Fruit fly (Drosophila melanogaster) whole organism, embryonic: ENCODE results near the gene Adgf-C.

ENCODE experiments used
- Antp ChIP-seq: fragments of 200-800 bp; sonication (Bioruptor generic); optimal IDR thresholded peaks from 3 replicates; lab custom pipeline; 2016; ENCODE audit warnings: missing biosample characterization, missing genetic modification characterization
- Atf6 ChIP-seq: fragments of 200-800 bp; sonication (Bioruptor generic); IDR thresholded peaks from 2 replicates; pipeline ENCODE4 v1.3.6; 2022; ENCODE audit warnings: missing biosample characterization, missing genetic modification characterization
- CG10462 ChIP-seq: fragments of 200-800 bp; sonication (Bioruptor generic); optimal IDR thresholded peaks from 2 replicates; lab custom pipeline; 2016; ENCODE audit warnings: missing biosample characterization, missing genetic modification characterization
- CG11723 ChIP-seq: fragments of 200-800 bp; sonication (Bioruptor generic); optimal IDR thresholded peaks from 2 replicates; lab custom pipeline; 2017; ENCODE audit warnings: missing biosample characterization, mild to moderate bottlenecking, missing genetic modification characterization
- CG12391 ChIP-seq: fragments of 200-800 bp; sonication (Bioruptor generic); optimal IDR thresholded peaks from 3 replicates; lab custom pipeline; 2018; ENCODE audit warnings: missing biosample characterization, mild to moderate bottlenecking, missing genetic modification characterization, moderate library complexity
- CG13775 ChIP-seq: fragments of 200-800 bp; sonication (Bioruptor generic); optimal IDR thresholded peaks from 3 replicates; lab custom pipeline; 2017; ENCODE audit warnings: missing biosample characterization, mild to moderate bottlenecking, missing genetic modification characterization
- CG14667 ChIP-seq: fragments of 200-800 bp; sonication (Bioruptor generic); IDR thresholded peaks from 2 replicates; pipeline ENCODE4 v1.3.6; 2022; ENCODE audit warnings: missing biosample characterization, missing genetic modification characterization
- CG17385 ChIP-seq: fragments of 200-800 bp; sonication (Bioruptor generic); optimal IDR thresholded peaks from 3 replicates; lab custom pipeline; 2018; ENCODE audit warnings: missing biosample characterization, mild to moderate bottlenecking, missing genetic modification characterization
- CG2120 ChIP-seq: fragments of 200-800 bp; sonication (Bioruptor generic); optimal IDR thresholded peaks from 3 replicates; lab custom pipeline; 2016; ENCODE audit warnings: missing biosample characterization, missing genetic modification characterization
- CG31441 ChIP-seq: fragments of 200-800 bp; sonication (Bioruptor generic); IDR thresholded peaks from 2 replicates; pipeline ENCODE4 v1.3.6; 2022; ENCODE audit warnings: missing biosample characterization, missing genetic modification characterization
- CG3838 ChIP-seq: fragments of 200-800 bp; sonication (Bioruptor generic); optimal IDR thresholded peaks from 3 replicates; lab custom pipeline; 2016; ENCODE audit warnings: missing biosample characterization, missing genetic modification characterization
- CG43689 ChIP-seq: fragments of 200-800 bp; sonication (Bioruptor generic); IDR thresholded peaks from 2 replicates; pipeline ENCODE4 v1.3.6; 2022; ENCODE audit warnings: missing biosample characterization, missing genetic modification characterization
- CG4404 ChIP-seq: fragments of 200-800 bp; sonication (Bioruptor generic); IDR thresholded peaks from 2 replicates; pipeline ENCODE4 v1.3.6; 2022; ENCODE audit warnings: missing biosample characterization, missing genetic modification characterization
- CG4854 ChIP-seq: fragments of 200-800 bp; sonication (Bioruptor generic); optimal IDR thresholded peaks from 2 replicates; lab custom pipeline; 2016; ENCODE audit warnings: missing biosample characterization, missing genetic modification characterization, inconsistent platforms
- CG6272 ChIP-seq: fragments of 200-800 bp; sonication (Bioruptor generic); IDR thresholded peaks from 2 replicates; pipeline ENCODE4 v1.3.6; 2022; ENCODE audit warnings: missing biosample characterization, missing genetic modification characterization
- CG7357 ChIP-seq: fragments of 200-800 bp; sonication (Bioruptor generic); IDR thresholded peaks from 3 replicates; pipeline ENCODE4 v1.3.6; 2022; ENCODE audit warnings: missing biosample characterization, missing genetic modification characterization
- CG7963 ChIP-seq: fragments of 200-800 bp; sonication (Bioruptor generic); IDR thresholded peaks from 3 replicates; pipeline ENCODE4 v1.3.6; 2022; ENCODE audit warnings: missing biosample characterization, missing genetic modification characterization; ENCODE audit not compliant: partially characterized antibody
- CG8290 ChIP-seq, 3 experiments: fragments of 200-800 bp; sonication (Bioruptor generic); optimal IDR thresholded peaks; 2 replicates each; lab custom pipeline; 2016 to 2019; ENCODE audit warnings: missing biosample characterization in 3 of 3, missing genetic modification characterization in 3 of 3, mild to moderate bottlenecking in 2 of 3, moderate library complexity in 1 of 3
- CG8388 ChIP-seq: fragments of 200-800 bp; sonication (Bioruptor generic); optimal IDR thresholded peaks from 2 replicates; lab custom pipeline; 2019; ENCODE audit warnings: missing biosample characterization, mild to moderate bottlenecking, missing genetic modification characterization, moderate library complexity
- CG9437 ChIP-seq: fragments of 200-800 bp; sonication (Bioruptor generic); optimal IDR thresholded peaks from 2 replicates; lab custom pipeline; 2018; ENCODE audit warnings: missing biosample characterization, mild to moderate bottlenecking, missing genetic modification characterization
- CG9817 ChIP-seq: fragments of 200-800 bp; sonication (Bioruptor generic); optimal IDR thresholded peaks from 2 replicates; lab custom pipeline; 2018; ENCODE audit warnings: missing biosample characterization, mild to moderate bottlenecking, missing genetic modification characterization, moderate library complexity
- CkIIα-i1 ChIP-seq: fragments of 200-800 bp; sonication (Bioruptor generic); IDR thresholded peaks from 2 replicates; pipeline ENCODE4 v1.3.6; 2022; ENCODE audit warnings: missing biosample characterization, missing genetic modification characterization
- E2f1 ChIP-seq: fragments of 200-800 bp; sonication (Bioruptor generic); IDR thresholded peaks from 2 replicates; pipeline ENCODE4 v1.3.6; 2022; ENCODE audit warnings: missing biosample characterization, missing genetic modification characterization
- Fer3 ChIP-seq: fragments of 200-800 bp; sonication (Bioruptor generic); optimal IDR thresholded peaks from 2 replicates; lab custom pipeline; 2018; ENCODE audit warnings: missing biosample characterization, mild to moderate bottlenecking, missing genetic modification characterization, moderate library complexity
- Hmr ChIP-seq: fragments of 200-800 bp; sonication (Bioruptor generic); optimal IDR thresholded peaks from 3 replicates; lab custom pipeline; 2017; ENCODE audit warnings: mild to moderate bottlenecking, missing biosample characterization, missing genetic modification reagents, missing genetic modification characterization
- Jarid2 ChIP-seq: fragments of 200-800 bp; sonication (Bioruptor generic); optimal IDR thresholded peaks from 3 replicates; lab custom pipeline; 2017; ENCODE audit warnings: mild to moderate bottlenecking, missing biosample characterization, missing genetic modification reagents, missing genetic modification characterization
- Max ChIP-seq: fragments of 200-800 bp; sonication (Bioruptor generic); optimal IDR thresholded peaks from 2 replicates; lab custom pipeline; 2016; ENCODE audit warnings: missing biosample characterization, mild to moderate bottlenecking, missing genetic modification characterization
- YL-1 ChIP-seq: fragments of 200-800 bp; sonication (Bioruptor generic); optimal IDR thresholded peaks from 3 replicates; lab custom pipeline; 2017; ENCODE audit warnings: missing biosample characterization, mild to moderate bottlenecking, missing genetic modification characterization
- aop ChIP-seq: fragments of 200-800 bp; sonication (Bioruptor generic); IDR thresholded peaks from 2 replicates; pipeline ENCODE4 v1.3.6; 2022; ENCODE audit warnings: missing biosample characterization, missing genetic modification characterization
- ato ChIP-seq: fragments of 200-800 bp; sonication (Bioruptor generic); IDR thresholded peaks from 2 replicates; pipeline ENCODE4 v1.3.6; 2022; ENCODE audit warnings: missing biosample characterization, missing genetic modification characterization; ENCODE audit not compliant: partially characterized antibody
- bsh ChIP-seq, 2 experiments: fragments of 200-800 bp; sonication (Bioruptor generic); optimal IDR thresholded peaks; 2 replicates each; lab custom pipeline; 2017 to 2018; ENCODE audit warnings: mild to moderate bottlenecking in 2 of 2, missing biosample characterization in 2 of 2, missing genetic modification characterization in 2 of 2, moderate library complexity in 1 of 2
- dan ChIP-seq: fragments of 200-800 bp; sonication (Bioruptor generic); IDR thresholded peaks from 2 replicates; pipeline ENCODE4 v1.3.6; 2022; ENCODE audit warnings: missing biosample characterization, missing genetic modification characterization
- ems ChIP-seq: fragments of 200-800 bp; sonication (Bioruptor generic); optimal IDR thresholded peaks from 3 replicates; lab custom pipeline; 2016; ENCODE audit warnings: missing biosample characterization, missing genetic modification characterization
- en ChIP-seq: fragments of 200-800 bp; sonication (Bioruptor generic); optimal IDR thresholded peaks from 2 replicates; lab custom pipeline; 2016; ENCODE audit warnings: missing biosample characterization, missing genetic modification characterization
- her ChIP-seq: fragments of 200-800 bp; sonication (Bioruptor generic); optimal IDR thresholded peaks from 2 replicates; lab custom pipeline; 2016; ENCODE audit warnings: missing biosample characterization, missing genetic modification characterization
- jing ChIP-seq: fragments of 200-800 bp; sonication (Bioruptor generic); optimal IDR thresholded peaks from 2 replicates; lab custom pipeline; 2018; ENCODE audit warnings: missing biosample characterization, mild to moderate bottlenecking, missing genetic modification characterization
- lola ChIP-seq, 3 experiments: fragments of >200 bp in 2 of 3; fragments of 200-800 bp in 1 of 3; sonication (Bioruptor generic) in 1 of 3; optimal IDR thresholded peaks; 2 replicates each; lab custom pipeline; 2017 to 2019; ENCODE audit warnings: missing biosample characterization in 3 of 3, missing genetic modification characterization in 3 of 3, mild to moderate bottlenecking in 1 of 3, moderate library complexity in 1 of 3
- luna ChIP-seq: fragments of 200-800 bp; sonication (Bioruptor generic); optimal IDR thresholded peaks from 2 replicates; lab custom pipeline; 2016; ENCODE audit warnings: missing biosample characterization, missing genetic modification characterization
- mirr ChIP-seq: fragments of 200-800 bp; sonication (Bioruptor generic); optimal IDR thresholded peaks from 3 replicates; lab custom pipeline; 2018; ENCODE audit warnings: missing biosample characterization, mild to moderate bottlenecking, missing genetic modification characterization
- nmo ChIP-seq: fragments of 200-800 bp; sonication (Bioruptor generic); optimal IDR thresholded peaks from 2 replicates; lab custom pipeline; 2018; ENCODE audit warnings: missing biosample characterization, mild to moderate bottlenecking, missing genetic modification characterization, moderate library complexity
- peb ChIP-seq: fragments of 200-800 bp; sonication (Bioruptor generic); IDR thresholded peaks from 2 replicates; pipeline ENCODE4 v1.3.6; 2022; ENCODE audit warnings: missing biosample characterization, missing genetic modification characterization
- scrt ChIP-seq: fragments of 200-800 bp; sonication (Bioruptor generic); optimal IDR thresholded peaks from 2 replicates; lab custom pipeline; 2018; ENCODE audit warnings: missing biosample characterization, mild to moderate bottlenecking, missing genetic modification characterization, moderate library complexity
- sens ChIP-seq: fragments of 200-800 bp; sonication (Bioruptor generic); peaks from one replicate; lab custom pipeline; 2016; ENCODE audit warnings: missing biosample characterization, missing genetic modification characterization
- tio ChIP-seq: fragments of 200-800 bp; sonication (Bioruptor generic); optimal IDR thresholded peaks from 2 replicates; lab custom pipeline; 2017; ENCODE audit warnings: missing biosample characterization, missing genetic modification characterization, inconsistent platforms
- tll ChIP-seq, 2 experiments: fragments of 200-800 bp in 1 of 2; fragments of >200 bp in 1 of 2; sonication (Bioruptor generic) in 1 of 2; optimal IDR thresholded peaks; 2 replicates each; lab custom pipeline; 2017 to 2019; ENCODE audit warnings: missing biosample characterization in 2 of 2, missing genetic modification characterization in 2 of 2, mild to moderate bottlenecking in 1 of 2, moderate library complexity in 1 of 2
- ttk ChIP-seq: fragments of 200-800 bp; sonication (Bioruptor generic); IDR thresholded peaks from 2 replicates; pipeline ENCODE4 v2.1.2; 2022; ENCODE audit warnings: missing biosample characterization, missing genetic modification characterization
- vnd ChIP-seq: fragments of 200-800 bp; sonication (Bioruptor generic); IDR thresholded peaks from 3 replicates; pipeline ENCODE4 v1.3.6; 2022; ENCODE audit warnings: missing biosample characterization, missing genetic modification characterization; ENCODE audit not compliant: partially characterized antibody
- yki ChIP-seq: fragments of >200 bp; optimal IDR thresholded peaks from 3 replicates; lab custom pipeline; 2018

The Adgf-C gene

DNA sequence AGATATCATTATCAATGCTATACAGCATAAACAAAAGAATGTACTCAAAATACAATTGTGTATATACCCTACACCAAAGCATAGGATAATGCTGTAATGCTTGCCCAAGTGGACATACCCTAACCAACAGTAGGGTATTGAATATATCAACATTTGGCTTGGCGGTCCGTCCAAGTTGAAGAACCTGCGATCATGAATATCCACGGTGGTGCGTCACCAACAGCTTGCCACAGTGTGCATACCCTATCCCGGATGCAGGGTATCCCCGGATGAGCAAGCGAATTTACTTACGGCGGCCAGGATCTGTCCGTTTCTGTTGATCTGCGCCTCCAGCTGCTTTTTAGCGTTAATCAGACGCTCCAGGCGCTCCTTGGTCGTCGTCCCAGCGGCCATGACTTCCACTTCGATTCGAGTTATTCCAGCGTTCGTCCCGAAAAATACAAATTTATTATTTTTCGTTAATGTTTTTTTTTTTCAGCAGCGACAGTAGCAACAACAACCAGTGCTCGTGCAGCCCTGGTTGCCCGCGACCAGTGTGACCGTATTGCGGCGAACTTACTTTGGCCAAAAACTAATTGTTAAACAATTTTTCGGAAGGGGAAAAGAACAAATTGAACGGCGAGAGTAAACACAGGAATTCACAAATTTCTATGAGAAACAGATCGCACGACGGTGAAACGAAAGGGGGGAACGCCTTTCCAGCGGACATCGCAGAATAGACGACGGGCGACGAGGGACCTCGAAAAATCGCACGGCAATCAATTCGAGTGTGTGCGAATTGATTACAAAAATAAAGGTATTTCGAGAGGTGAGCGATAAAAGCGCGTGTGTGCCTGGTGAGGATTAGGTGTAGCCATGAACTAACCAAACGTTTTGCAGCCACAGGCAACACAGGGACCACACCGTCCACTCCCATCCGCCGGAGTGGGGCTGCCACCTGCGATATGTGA is 30.1 kb upstream of the Adgf-C start, which contains the start of the genes Lkb1 and CG9588 (continued):
- TF ChIP-seq dan (GFP tag; lab: Robert Waterston, UW), result 0 out of 2 replicates have a peak, but pooled peaks have one; percentile 42
- TF ChIP-seq YL-1, result peak; percentile 88
- no peak for TF ChIP-seq mirr (GFP tag; lab: Kevin White, UChicago)
- TF ChIP-seq ttk, result peak; percentile 83
- TF ChIP-seq tll (GFP tag; optimal IDR thresholded peaks at IDR 0.05; lab: Kevin White, UChicago), result no peak
- no peak for TF ChIP-seq CG10462 (GFP tag; lab: Kevin White, UChicago)
- TF ChIP-seq CG11723 (GFP tag; lab: Kevin White, UChicago), result peak; percentile 3
- TF ChIP-seq scrt (GFP tag; lab: Kevin White, UChicago), result no peak
- TF ChIP-seq CG3838 (GFP tag; lab: Kevin White, UChicago), result peak; percentile 1
- no peak for TF ChIP-seq yki (lab: Kevin White, UChicago)
- TF ChIP-seq aop, result no peak
- TF ChIP-seq her (GFP tag; lab: Kevin White, UChicago), result no peak
- peak; percentile 89 for TF ChIP-seq sens (GFP tag; lab: Kevin White, UChicago)
- TF ChIP-seq CG9437 (GFP tag; lab: Kevin White, UChicago), result peak; percentile 17
- TF ChIP-seq CG12391, result peak; percentile 23
- TF ChIP-seq luna, result no peak
- TF ChIP-seq CG17385, result no peak
- TF ChIP-seq CG9817 (tag; lab: Kevin White, UChicago), result peak; percentile 44
- TF ChIP-seq CG8388 (GFP tag; lab: Kevin White, UChicago), result peak; percentile 31
- TF ChIP-seq CG6272 (GFP tag; lab: Robert Waterston, UW), result peak; percentile 41; the same call in 1 of the 2 replicates
- no peak for TF ChIP-seq en (GFP tag; lab: Kevin White, UChicago)
- TF ChIP-seq Jarid2 (GFP tag; lab: Kevin White, UChicago), result no peak
- no peak for TF ChIP-seq CG31441 (GFP tag; lab: Robert Waterston, UW)
- TF ChIP-seq CG13775 (GFP tag; lab: Kevin White, UChicago), result peak; percentile 38
- TF ChIP-seq bsh (GFP tag; optimal IDR thresholded peaks at IDR 0.05; lab: Kevin White, UChicago), result peak; percentile 34 to 46
- TF ChIP-seq Max (GFP tag; lab: Kevin White, UChicago), result peak; percentile 3
- peak; percentile 27 for TF ChIP-seq jing (GFP tag; lab: Kevin White, UChicago)
- TF ChIP-seq nmo (GFP tag; lab: Kevin White, UChicago), result peak; percentile 43
- peak; percentile 72 for TF ChIP-seq CG2120
- TF ChIP-seq vnd (GFP tag; lab: Robert Waterston, UW), result no peak
- TF ChIP-seq tio (GFP tag; lab: Kevin White, UChicago), result no peak
- TF ChIP-seq Antp (GFP tag; lab: Kevin White, UChicago), result peak; percentile 60
- TF ChIP-seq CG7963 (GFP tag; lab: Robert Waterston, UW), result no peak
- TF ChIP-seq Hmr (GFP tag; lab: Kevin White, UChicago), result peak; percentile 23
- peak; percentile 73 for TF ChIP-seq E2f1
- no peak for TF ChIP-seq CG4854 (GFP tag; lab: Kevin White, UChicago)
- TF ChIP-seq CG14667, result peak; percentile 81
- TF ChIP-seq ato (GFP tag; lab: Robert Waterston, UW), result no peak
- peak; percentile 71 for TF ChIP-seq Atf6
- peak; percentile 60 for TF ChIP-seq CG4404 (GFP tag; lab: Robert Waterston, UW)
- peak; percentile 72; the same call in 1 of the 3 replicates for TF ChIP-seq CG7357 (GFP tag; lab: Robert Waterston, UW)
- TF ChIP-seq CG43689 (GFP tag; lab: Robert Waterston, UW), result peak; percentile 55
- peak; percentile 48; the same call in 1 of the 2 replicates for TF ChIP-seq CkIIα-i1 (GFP tag; lab: Robert Waterston, UW)
- peak; percentile 45 for TF ChIP-seq Fer3 (tag; lab: Kevin White, UChicago)
- TF ChIP-seq ems (GFP tag; lab: Kevin White, UChicago), result peak; percentile 31
- TF ChIP-seq peb (GFP tag; lab: Robert Waterston, UW), result peak; percentile 66
- peak in 1 of 3 experiments; percentile 20 for TF ChIP-seq lola (GFP tag; optimal IDR thresholded peaks at IDR 0.05; lab: Kevin White, UChicago)
- no peak for TF ChIP-seq CG8290 (GFP tag; optimal IDR thresholded peaks at IDR 0.05; lab: Kevin White, UChicago)
- TF ChIP-seq CG8290 (tag; optimal IDR thresholded peaks at IDR 0.05; lab: Kevin White, UChicago), result peak in 1 of 2 experiments; percentile 73
